Fruit fly (Drosophila melanogaster): ENCODE data around the gene CG9154.

Gene CG9154

dm6 chr2L:6076829-6077364 is 6.4 kb upstream of the CG9154 start (continued):
- TF ChIP-seq fd96Cb (tag; optimal IDR thresholded peaks at IDR 0.05) (no peak), ham (GFP tag; IDR thresholded peaks at IDR 0.05) (no peak), CG6689 (GFP tag; IDR thresholded peaks at IDR 0.05) (peak; percentile 10; the same call in 1 of the 2 replicates), zen2 (GFP tag; IDR thresholded peaks at IDR 0.05; ENCODE audit: partially characterized antibody) (no peak), fd3F (GFP tag; optimal IDR thresholded peaks at IDR 0.05) (no peak), pan (optimal IDR thresholded peaks at IDR 0.05) (no peak), pan (GFP tag; optimal IDR thresholded peaks at IDR 0.05 in 1 of 2, IDR thresholded peaks at IDR 0.05 in 1 of 2) (no peak), pum (GFP tag; optimal IDR thresholded peaks at IDR 0.05) (no peak), CG6791 (GFP tag; IDR thresholded peaks at IDR 0.05; ENCODE audit: partially characterized antibody) (no peak), kah (GFP tag; optimal IDR thresholded peaks at IDR 0.05) (no peak), ewg (GFP tag; optimal IDR thresholded peaks at IDR 0.05) (peak; percentile 68), chinmo (GFP tag; IDR thresholded peaks at IDR 0.05; ENCODE audit: partially characterized antibody) (no peak), CG6854 (GFP tag; optimal IDR thresholded peaks at IDR 0.05) (no peak), HmgZ (tag; optimal IDR thresholded peaks at IDR 0.05) (no peak), Optix (GFP tag; IDR thresholded peaks at IDR 0.05) (no peak), CG14441 (GFP tag; IDR thresholded peaks at IDR 0.05) (no peak), Sry-δ (GFP tag; optimal IDR thresholded peaks at IDR 0.05) (no peak), CG31365 (tag; optimal IDR thresholded peaks at IDR 0.05) (no peak), CrebB (tag; optimal IDR thresholded peaks at IDR 0.05) (no peak), NFAT (GFP tag; IDR thresholded peaks at IDR 0.05) (no peak), eve (GFP tag; optimal IDR thresholded peaks at IDR 0.05) (no peak), CG9932 (GFP tag; IDR thresholded peaks at IDR 0.05) (no peak), CG5180 (GFP tag; optimal IDR thresholded peaks at IDR 0.05) (no peak), pros (GFP tag; optimal IDR thresholded peaks at IDR 0.05) (peak; percentile 93), CoRest (tag; optimal IDR thresholded peaks at IDR 0.05) (no peak), Atf-2 (GFP tag; optimal IDR thresholded peaks at IDR 0.05) (no peak), Elba2 (GFP tag; optimal IDR thresholded peaks at IDR 0.05) (no peak), Fer3 (tag; optimal IDR thresholded peaks at IDR 0.05) (no peak), CG6254 (GFP tag; optimal IDR thresholded peaks at IDR 0.05) (no peak), onecut (GFP tag; IDR thresholded peaks at IDR 0.05) (no peak), CG31441 (GFP tag; IDR thresholded peaks at IDR 0.05) (no peak), CG15011 (GFP tag; optimal IDR thresholded peaks at IDR 0.05) (no peak), twi (tag; optimal IDR thresholded peaks at IDR 0.05) (no peak), CG7372 (GFP tag; IDR thresholded peaks at IDR 0.05) (no peak), CG2129 (GFP tag; IDR thresholded peaks at IDR 0.05; ENCODE audit: partially characterized antibody) (no peak), insv (GFP tag; optimal IDR thresholded peaks at IDR 0.05) (no peak), esg (GFP tag; conservative IDR thresholded peaks at IDR 0.05) (no peak)

DNA sequence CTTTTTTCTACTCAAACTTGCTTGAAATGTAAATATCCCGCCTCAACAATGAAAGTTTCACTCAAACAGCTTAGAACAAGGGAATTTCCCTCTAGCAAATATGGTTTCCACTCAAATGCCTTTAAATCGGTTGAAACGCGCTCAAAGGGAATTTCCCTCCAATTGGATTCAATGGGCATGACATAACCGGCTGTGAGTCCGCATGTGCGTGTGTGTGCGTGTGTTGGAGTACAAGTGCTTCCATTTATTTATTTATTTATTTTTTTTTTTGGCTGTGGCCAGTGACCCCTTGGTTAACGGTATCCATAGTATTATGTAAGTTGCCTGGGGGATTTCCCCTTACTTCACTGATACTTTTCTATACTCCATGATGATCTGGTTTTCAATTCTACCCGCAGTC is 5.7 kb upstream of the CG9154 start:
- TF ChIP-seq cg (GFP tag; optimal IDR thresholded peaks at IDR 0.05): peak; percentile 71
- no peak for TF ChIP-seq CG13624 (GFP tag; optimal IDR thresholded peaks at IDR 0.05)
- no peak for TF ChIP-seq CG6854 (GFP tag; optimal IDR thresholded peaks at IDR 0.05)
- no peak for TF ChIP-seq CG34422 (GFP tag; IDR thresholded peaks at IDR 0.05)
- TF ChIP-seq CG13287 (GFP tag; IDR thresholded peaks at IDR 0.05; ENCODE audit: partially characterized antibody): peak; percentile 8; the same call in 1 of the 2 replicates
- no peak for TF ChIP-seq CG3281 (GFP tag; optimal IDR thresholded peaks at IDR 0.05)
- TF ChIP-seq CG12155 (GFP tag; optimal IDR thresholded peaks at IDR 0.05): no peak
- TF ChIP-seq abd-A (tag; optimal IDR thresholded peaks at IDR 0.05): peak; percentile 12
- TF ChIP-seq CG14860 (GFP tag; IDR thresholded peaks at IDR 0.05; ENCODE audit: partially characterized antibody): no peak
- peak; percentile 97 for TF ChIP-seq z (GFP tag; IDR thresholded peaks at IDR 0.05)
- no peak for TF ChIP-seq CG17802 (tag; optimal IDR thresholded peaks at IDR 0.05)
- peak; percentile 81; the same call in 2 of the 4 replicates for TF ChIP-seq chinmo (GFP tag; IDR thresholded peaks at IDR 0.05; ENCODE audit: partially characterized antibody)
- no peak for TF ChIP-seq Six4 (GFP tag; optimal IDR thresholded peaks at IDR 0.05)
- no peak for TF ChIP-seq CG10654 (GFP tag; optimal IDR thresholded peaks at IDR 0.05)
- no peak for TF ChIP-seq Xrp1 (GFP tag; IDR thresholded peaks at IDR 0.05)
- TF ChIP-seq Pdp1 (GFP tag; optimal IDR thresholded peaks at IDR 0.05): peak in 1 of 2 experiments; percentile 98
- TF ChIP-seq insv (GFP tag; optimal IDR thresholded peaks at IDR 0.05): peak in 1 of 2 experiments; percentile 90
- TF ChIP-seq E2f2 (GFP tag; IDR thresholded peaks at IDR 0.05): no peak
